Worm (Caenorhabditis elegans): Measurements from ENCODE around the gene C45H4.13.

Gene C45H4.13

DNA sequence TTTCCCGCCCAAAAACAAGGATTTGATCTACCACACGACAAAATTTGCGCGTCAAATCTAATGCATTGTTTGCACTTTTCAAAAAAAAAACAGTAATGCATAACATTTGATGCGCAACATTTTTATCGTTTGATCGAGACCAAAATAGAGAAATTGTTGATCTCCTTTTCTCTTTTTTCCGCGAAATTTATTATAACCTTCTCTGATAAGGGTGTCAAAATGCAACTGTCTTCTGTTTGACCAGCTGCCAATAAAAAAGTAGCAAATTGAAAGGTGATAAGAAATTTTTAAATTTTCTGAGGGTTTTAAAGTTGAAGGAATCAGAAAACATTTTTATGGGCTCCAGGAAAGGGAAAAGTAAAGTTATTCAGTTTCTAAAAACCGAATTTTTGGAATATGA, 13.8 kb downstream of the C45H4.13 start:
- TF ChIP-seq unc-3 (GFP tag; conservative IDR thresholded peaks at IDR 0.05) (no peak), unc-3 (tag; optimal IDR thresholded peaks at IDR 0.05) (no peak), zip-5 (tag; optimal IDR thresholded peaks at IDR 0.05) (no peak), tbx-2 (tag; optimal IDR thresholded peaks at IDR 0.05) (no peak), lim-6 (tag; optimal IDR thresholded peaks at IDR 0.05) (no peak), C08G9.2 (tag; optimal IDR thresholded peaks at IDR 0.05) (no peak)

DNA sequence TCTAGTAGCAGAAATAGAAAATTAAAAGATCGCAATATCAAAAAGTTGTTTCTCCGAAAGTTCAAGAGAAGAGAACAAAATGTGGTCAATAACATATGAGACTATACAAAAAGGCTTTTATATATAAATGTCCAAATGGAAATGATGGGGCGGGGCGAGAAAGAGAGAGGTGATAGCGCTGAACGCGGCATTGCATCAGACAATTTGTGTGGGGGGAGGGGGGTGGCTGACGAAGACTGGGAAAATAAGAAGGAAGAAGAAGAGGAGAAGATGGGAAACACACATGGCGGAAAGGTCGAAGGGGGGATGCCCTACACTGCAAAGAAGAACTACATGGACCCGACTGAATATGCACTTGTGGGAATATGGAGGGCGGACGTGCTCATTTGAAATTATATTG, 15.5 kb downstream of the C45H4.13 start:
- no peak for TF ChIP-seq nhr-232 (tag; optimal IDR thresholded peaks at IDR 0.05)
- TF ChIP-seq dmd-4 (tag; optimal IDR thresholded peaks at IDR 0.05; ENCODE audit: borderline replicate concordance), result no peak
- TF ChIP-seq lim-6 (tag; optimal IDR thresholded peaks at IDR 0.05), result no peak
- peak; percentile 21 for TF ChIP-seq sox-4 (tag; optimal IDR thresholded peaks at IDR 0.05)
- TF ChIP-seq unc-42 (tag; optimal IDR thresholded peaks at IDR 0.05), result peak; percentile 3
- no peak for TF ChIP-seq che-1 (tag; optimal IDR thresholded peaks at IDR 0.05)
- no peak for TF ChIP-seq ttx-3 (tag; optimal IDR thresholded peaks at IDR 0.05)
- no peak for TF ChIP-seq hlh-30 (tag; optimal IDR thresholded peaks at IDR 0.05; ENCODE audit: insufficient read depth)
- no peak for TF ChIP-seq hlh-13 (GFP tag; optimal IDR thresholded peaks at IDR 0.05)
- no peak for TF ChIP-seq sox-2 (GFP tag; IDR thresholded peaks at IDR 0.05)
- TF ChIP-seq Y22D7AL.16 (tag; optimal IDR thresholded peaks at IDR 0.05), result no peak
- TF ChIP-seq zip-5 (tag; optimal IDR thresholded peaks at IDR 0.05), result no peak

ce11 chrV:2134340-2134739, 16.4 kb downstream of the C45H4.13 start:
- no peak for TF ChIP-seq unc-55 (GFP tag; optimal IDR thresholded peaks at IDR 0.05)
- no peak for TF ChIP-seq npax-4 (tag; optimal IDR thresholded peaks at IDR 0.05)
- TF ChIP-seq ets-4 (tag; optimal IDR thresholded peaks at IDR 0.05), result no peak
- no peak for TF ChIP-seq fax-1 (tag; optimal IDR thresholded peaks at IDR 0.05)
- no peak for TF ChIP-seq ceh-18 (tag; optimal IDR thresholded peaks at IDR 0.05)
- peak; percentile 56 for TF ChIP-seq hlh-30 (tag; optimal IDR thresholded peaks at IDR 0.05; ENCODE audit: insufficient read depth)
- TF ChIP-seq madf-2 (tag; optimal IDR thresholded peaks at IDR 0.05), result no peak
- TF ChIP-seq C38D4.7 (GFP tag; optimal IDR thresholded peaks at IDR 0.05), result no peak
- TF ChIP-seq ceh-48 (tag; optimal IDR thresholded peaks at IDR 0.05), result no peak
- TF ChIP-seq ceh-34 (tag; optimal IDR thresholded peaks at IDR 0.05), result no peak
- no peak for TF ChIP-seq C08G9.2 (tag; optimal IDR thresholded peaks at IDR 0.05)
- TF ChIP-seq unc-42 (tag; optimal IDR thresholded peaks at IDR 0.05), result peak; percentile 19
- no peak for TF ChIP-seq ceh-45 (GFP tag; IDR thresholded peaks at IDR 0.05)
- TF ChIP-seq T23F11.4 (GFP tag; optimal IDR thresholded peaks at IDR 0.05), result no peak
- no peak for TF ChIP-seq rnt-1 (tag; optimal IDR thresholded peaks at IDR 0.05)
- TF ChIP-seq ceh-22 (tag; optimal IDR thresholded peaks at IDR 0.05), result no peak
- TF ChIP-seq K09A11.1 (tag; optimal IDR thresholded peaks at IDR 0.05; ENCODE audit: insufficient read depth), result no peak

ce11 chrV:2133512-2133911, 17.3 kb downstream of the C45H4.13 start:
- peak; percentile 30 for TF ChIP-seq tbx-2 (tag; optimal IDR thresholded peaks at IDR 0.05)
- peak; percentile 0 for TF ChIP-seq unc-42 (tag; optimal IDR thresholded peaks at IDR 0.05)
- peak; percentile 67 for TF ChIP-seq ceh-18 (tag; optimal IDR thresholded peaks at IDR 0.05)
- TF ChIP-seq ceh-48 (tag; optimal IDR thresholded peaks at IDR 0.05), result no peak
- TF ChIP-seq hlh-30 (tag; optimal IDR thresholded peaks at IDR 0.05; ENCODE audit: insufficient read depth), result peak; percentile 71
- no peak for TF ChIP-seq F13H6.1 (tag; optimal IDR thresholded peaks at IDR 0.05)
- peak; percentile 39 for TF ChIP-seq nfya-1 (tag; optimal IDR thresholded peaks at IDR 0.05)
- no peak for TF ChIP-seq ceh-19 (GFP tag; optimal IDR thresholded peaks at IDR 0.05)
- peak; percentile 62 for TF ChIP-seq ceh-31 (tag; optimal IDR thresholded peaks at IDR 0.05)
- TF ChIP-seq pat-9 (tag; optimal IDR thresholded peaks at IDR 0.05), result no peak
- no peak for TF ChIP-seq ama-1 (optimal IDR thresholded peaks at IDR 0.05)
- peak; percentile 50 for TF ChIP-seq ref-2 (tag; optimal IDR thresholded peaks at IDR 0.05)

Data from whole organism, late embryonic.